Fruit fly (Drosophila melanogaster): ENCODE measurements around the gene rols.

rols gene

dm6 chr3L:12079319-12079933 is 14.8 kb upstream of the rols start:
- no peak for TF ChIP-seq pan (optimal IDR thresholded peaks at IDR 0.05)
- no peak for TF ChIP-seq EcR (GFP tag; optimal IDR thresholded peaks at IDR 0.05)
- TF ChIP-seq CG8478 (optimal IDR thresholded peaks at IDR 0.05): no peak
- no peak for TF ChIP-seq usp (GFP tag; optimal IDR thresholded peaks at IDR 0.05)
- no peak for TF ChIP-seq psq (optimal IDR thresholded peaks at IDR 0.05)
- no peak for TF ChIP-seq Dll (optimal IDR thresholded peaks at IDR 0.05)

DNA sequence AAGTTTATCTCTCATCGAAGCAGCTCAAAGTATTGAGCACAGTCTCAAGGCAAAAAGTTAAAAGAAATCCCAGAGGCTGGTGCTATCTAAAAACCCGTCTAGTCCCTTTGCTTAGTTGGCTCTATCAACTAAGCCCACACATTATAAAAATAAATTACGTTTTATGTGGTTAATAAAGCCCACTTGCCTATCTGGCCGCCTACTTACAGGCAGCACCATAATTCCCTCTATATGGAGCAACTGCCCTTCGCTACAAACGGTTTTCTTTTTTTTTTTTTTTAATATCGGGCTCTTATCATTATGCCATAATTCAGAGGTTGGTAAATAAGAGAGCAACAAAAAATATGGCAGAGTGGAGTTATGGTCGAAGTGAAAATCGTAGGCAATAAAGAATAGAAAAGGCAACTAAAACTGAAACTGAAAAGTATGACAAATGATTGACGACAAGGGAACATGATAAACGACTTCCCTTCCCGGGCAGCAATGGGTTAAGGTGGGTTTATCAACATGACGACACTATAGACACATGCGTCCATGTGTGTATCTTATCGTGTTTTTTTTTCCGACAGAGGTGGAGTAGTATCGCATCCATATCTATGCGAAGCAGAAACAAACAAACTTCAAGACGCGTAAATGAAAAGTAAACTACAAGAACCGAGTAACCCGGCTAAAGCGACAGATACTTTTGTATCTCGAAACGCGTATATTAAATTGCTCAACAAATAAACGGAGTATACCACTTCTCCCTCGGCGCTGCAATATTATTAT is 14.1 kb upstream of the rols start:
- TF ChIP-seq psq (optimal IDR thresholded peaks at IDR 0.05) (no peak), Dll (optimal IDR thresholded peaks at IDR 0.05) (no peak), EcR (GFP tag; optimal IDR thresholded peaks at IDR 0.05) (no peak), CG8478 (optimal IDR thresholded peaks at IDR 0.05) (no peak), pan (optimal IDR thresholded peaks at IDR 0.05) (no peak), usp (GFP tag; optimal IDR thresholded peaks at IDR 0.05) (no peak)

DNA sequence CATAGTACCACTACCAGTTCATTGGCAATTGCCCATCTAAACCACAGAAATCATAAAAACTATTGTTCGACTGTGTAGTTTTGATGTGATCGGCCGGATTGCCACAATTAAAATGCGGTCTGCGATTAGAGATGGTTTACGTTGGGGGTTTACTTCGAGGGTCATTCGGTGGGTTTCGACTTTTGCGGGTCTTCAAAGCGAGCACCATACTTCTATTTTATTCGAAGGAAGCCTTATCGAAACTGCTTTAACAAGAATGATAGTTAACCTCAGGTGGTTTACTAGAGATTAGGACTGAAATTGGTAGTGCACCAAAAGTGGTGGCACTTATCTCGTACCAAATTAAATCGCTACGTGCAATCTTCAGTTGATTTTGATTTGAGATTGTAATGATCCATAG is 13.3 kb upstream of the rols start:
- TF ChIP-seq CG8478 (optimal IDR thresholded peaks at IDR 0.05) (no peak), EcR (GFP tag; optimal IDR thresholded peaks at IDR 0.05) (no peak), Dll (optimal IDR thresholded peaks at IDR 0.05) (no peak), usp (GFP tag; optimal IDR thresholded peaks at IDR 0.05) (no peak), psq (optimal IDR thresholded peaks at IDR 0.05) (no peak), pan (optimal IDR thresholded peaks at IDR 0.05) (no peak)

DNA sequence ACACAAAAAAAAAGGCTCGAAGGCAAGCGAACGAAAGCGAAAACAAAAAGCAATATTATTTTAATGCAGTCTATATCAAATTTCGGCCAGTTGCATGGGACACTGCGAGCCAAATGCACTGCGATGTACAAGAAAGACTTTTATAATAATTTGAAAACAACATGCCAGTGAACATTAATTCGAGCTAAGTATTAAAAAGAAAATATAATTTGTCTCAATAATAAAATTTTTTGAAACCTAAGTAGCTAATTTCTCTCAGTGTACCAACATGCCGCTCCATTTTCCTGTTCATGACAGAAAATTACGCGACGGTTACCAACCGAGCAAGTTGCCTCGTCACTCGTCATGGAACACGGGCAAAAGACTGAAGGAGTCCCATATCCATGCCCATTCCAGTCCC is 12.7 kb upstream of the rols start:
- TF ChIP-seq psq (optimal IDR thresholded peaks at IDR 0.05) (no peak), EcR (GFP tag; optimal IDR thresholded peaks at IDR 0.05) (no peak), Dll (optimal IDR thresholded peaks at IDR 0.05) (no peak), usp (GFP tag; optimal IDR thresholded peaks at IDR 0.05) (no peak), pan (optimal IDR thresholded peaks at IDR 0.05) (no peak), CG8478 (optimal IDR thresholded peaks at IDR 0.05) (no peak)

DNA sequence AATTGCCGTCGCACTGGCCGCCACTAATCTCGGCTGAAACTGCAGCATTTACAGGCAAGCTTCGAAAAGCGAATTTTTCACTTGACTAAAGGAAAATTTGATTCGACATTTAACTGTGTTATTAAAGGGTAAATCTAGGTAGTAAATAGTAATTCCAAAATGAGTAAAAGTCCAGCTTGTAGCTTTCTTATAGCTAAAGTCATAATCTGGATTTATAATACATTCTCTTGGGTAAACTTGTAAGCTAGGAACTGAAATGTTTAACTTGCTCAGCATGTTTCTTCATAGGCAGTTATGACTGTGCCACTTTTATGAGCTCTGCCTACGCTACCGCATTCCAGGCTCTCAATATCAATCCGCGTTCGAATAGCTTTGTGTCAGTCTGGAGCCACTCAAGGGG is 11.7 kb upstream of the rols start:
- no peak for TF ChIP-seq pan (optimal IDR thresholded peaks at IDR 0.05)
- TF ChIP-seq psq (optimal IDR thresholded peaks at IDR 0.05): no peak
- no peak for TF ChIP-seq usp (GFP tag; optimal IDR thresholded peaks at IDR 0.05)
- no peak for TF ChIP-seq EcR (GFP tag; optimal IDR thresholded peaks at IDR 0.05)
- no peak for TF ChIP-seq Dll (optimal IDR thresholded peaks at IDR 0.05)

dm6 chr3L:12074952-12075351 is 10.3 kb upstream of the rols start:
- no peak for TF ChIP-seq psq (optimal IDR thresholded peaks at IDR 0.05)
- TF ChIP-seq EcR (GFP tag; optimal IDR thresholded peaks at IDR 0.05): no peak
- TF ChIP-seq CG8478 (optimal IDR thresholded peaks at IDR 0.05): no peak
- no peak for TF ChIP-seq pan (optimal IDR thresholded peaks at IDR 0.05)

DNA sequence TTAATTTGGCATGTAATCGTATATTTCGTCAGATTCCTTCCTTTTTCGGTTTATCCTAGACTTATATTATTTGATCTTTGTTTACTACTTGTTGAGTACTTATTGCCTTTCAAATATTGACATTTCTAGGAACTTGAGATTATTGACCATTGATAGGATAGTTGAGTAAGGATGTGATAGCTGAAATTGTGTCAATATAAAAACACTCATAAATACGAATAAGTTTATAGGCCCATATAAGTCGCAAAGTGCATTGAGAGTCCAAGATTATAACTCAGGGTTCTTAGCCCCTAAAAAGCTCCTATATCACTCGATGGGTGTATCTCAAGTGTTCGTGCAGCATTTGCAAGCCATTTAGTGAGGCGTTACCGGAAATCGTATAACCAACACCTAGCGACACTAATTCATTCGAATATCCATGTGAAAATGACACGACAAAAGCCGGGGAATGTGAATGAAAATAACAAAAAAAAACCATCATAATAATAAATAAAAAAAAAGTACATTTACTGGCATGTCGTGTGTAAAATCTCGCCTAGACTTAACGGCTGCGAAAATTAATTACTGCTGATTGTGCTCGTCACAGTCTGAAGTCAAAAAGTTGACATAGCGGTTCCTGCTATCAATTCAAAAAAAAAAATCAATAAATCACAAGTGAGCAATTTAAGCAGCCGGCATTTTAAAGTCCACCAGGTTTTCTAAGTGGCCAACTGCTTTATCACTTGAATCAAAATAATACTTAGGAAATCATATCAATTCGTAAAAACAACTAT is 9.4 kb upstream of the rols start:
- no peak for TF ChIP-seq pan (optimal IDR thresholded peaks at IDR 0.05)
- TF ChIP-seq Dll (optimal IDR thresholded peaks at IDR 0.05): no peak
- TF ChIP-seq usp (GFP tag; optimal IDR thresholded peaks at IDR 0.05): no peak
- no peak for TF ChIP-seq EcR (GFP tag; optimal IDR thresholded peaks at IDR 0.05)
- TF ChIP-seq psq (optimal IDR thresholded peaks at IDR 0.05): no peak
- no peak for TF ChIP-seq CG8478 (optimal IDR thresholded peaks at IDR 0.05)

- TF ChIP-seq EcR (GFP tag; optimal IDR thresholded peaks at IDR 0.05) (no peak), usp (GFP tag; optimal IDR thresholded peaks at IDR 0.05) (no peak), pan (optimal IDR thresholded peaks at IDR 0.05) (no peak), Dll (optimal IDR thresholded peaks at IDR 0.05) (no peak), psq (optimal IDR thresholded peaks at IDR 0.05) (no peak), CG8478 (optimal IDR thresholded peaks at IDR 0.05) (no peak)
Observed at dm6 chr3L:12073076-12073475, 8.4 kb upstream of the rols start.

- TF ChIP-seq psq (optimal IDR thresholded peaks at IDR 0.05) (no peak), EcR (GFP tag; optimal IDR thresholded peaks at IDR 0.05) (peak in 1 of 2 experiments; percentile 44), CG8478 (optimal IDR thresholded peaks at IDR 0.05) (no peak), Dll (optimal IDR thresholded peaks at IDR 0.05) (no peak), pan (optimal IDR thresholded peaks at IDR 0.05) (no peak), usp (GFP tag; optimal IDR thresholded peaks at IDR 0.05) (no peak)
Observed at dm6 chr3L:12072388-12072787, 7.7 kb upstream of the rols start.

dm6 chr3L:12066699-12067287 is 2.1 kb upstream of the rols start:
- TF ChIP-seq Dll (optimal IDR thresholded peaks at IDR 0.05) (no peak), psq (optimal IDR thresholded peaks at IDR 0.05) (no peak), EcR (GFP tag; optimal IDR thresholded peaks at IDR 0.05) (no peak), pan (optimal IDR thresholded peaks at IDR 0.05) (no peak), usp (GFP tag; optimal IDR thresholded peaks at IDR 0.05) (no peak), CG8478 (optimal IDR thresholded peaks at IDR 0.05) (no peak)

DNA sequence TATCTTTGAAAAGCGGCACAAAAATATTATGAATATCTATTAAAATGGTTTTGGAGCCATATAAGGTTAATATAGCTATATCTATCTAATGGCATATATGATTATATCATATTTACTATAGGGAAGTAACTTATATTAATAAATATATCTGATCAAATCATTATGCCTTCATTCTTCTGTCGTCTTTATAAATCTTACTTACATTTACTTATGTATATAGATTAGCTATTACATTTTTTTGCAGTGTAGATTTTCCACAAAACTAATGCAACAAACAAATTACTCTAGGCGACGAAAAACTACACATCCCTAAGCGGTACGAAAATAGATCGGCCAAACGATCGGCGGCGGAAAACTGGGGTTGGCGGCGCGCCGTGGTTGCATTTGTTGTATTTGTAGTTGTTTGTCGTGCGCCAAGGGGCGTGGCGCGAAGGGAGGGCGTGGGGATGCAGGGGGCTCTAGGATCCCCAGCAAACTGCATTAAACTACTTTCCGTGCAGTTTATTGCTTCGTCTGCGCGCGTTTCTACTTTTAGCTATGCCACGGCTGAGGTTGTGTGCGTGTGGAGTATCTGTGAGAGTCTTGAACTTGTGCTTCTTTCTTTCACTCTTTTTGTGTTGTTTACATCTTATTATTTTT is 1.1 kb downstream of the rols start:
- TF ChIP-seq CG8478 (optimal IDR thresholded peaks at IDR 0.05): no peak
- peak in 1 of 2 experiments; percentile 68 for TF ChIP-seq EcR (GFP tag; optimal IDR thresholded peaks at IDR 0.05)
- no peak for TF ChIP-seq psq (optimal IDR thresholded peaks at IDR 0.05)
- no peak for TF ChIP-seq pan (optimal IDR thresholded peaks at IDR 0.05)
- no peak for TF ChIP-seq Dll (optimal IDR thresholded peaks at IDR 0.05)

All from whole organism.